Worm (Caenorhabditis elegans) whole organism, L4 larva: ENCODE measurements around the gene F02D8.9.

ENCODE experiments used
- D1046.2 ChIP-seq: fragments of 200-800 bp; sonication (Bioruptor generic); IDR thresholded peaks from 2 replicates; pipeline ENCODE4 v1.3.6; 2022; ENCODE audit warnings: missing genetic modification characterization, missing compliant biosample characterization
- F44E2.7 ChIP-seq: fragments of 200-800 bp; sonication (Bioruptor generic); IDR thresholded peaks from 2 replicates; pipeline ENCODE4 v2.1.2; 2022; ENCODE audit warnings: missing genetic modification characterization, missing compliant biosample characterization
- F49E8.2 ChIP-seq: sonication (generic microtip); optimal IDR thresholded peaks from 2 replicates; lab custom pipeline; 2016; ENCODE audit warnings: missing compliant biosample characterization, mild to moderate bottlenecking, missing genetic modification characterization, borderline replicate concordance
- T26A8.4 ChIP-seq: fragments of 200-800 bp; sonication (Bioruptor generic); IDR thresholded peaks from 2 replicates; pipeline ENCODE4 v1.3.6; 2022; ENCODE audit warnings: missing genetic modification characterization, missing compliant biosample characterization
- Y48G9A.11 ChIP-seq: fragments of 200-800 bp; sonication (Bioruptor generic); IDR thresholded peaks from 2 replicates; pipeline ENCODE4 v1.3.6; 2022; ENCODE audit warnings: missing genetic modification reagents, missing genetic modification characterization, missing compliant biosample characterization
- aha-1 ChIP-seq: fragments of 150-350 bp; peaks from one replicate; lab custom pipeline; 2014; ENCODE audit warnings: missing biosample characterization, missing genetic modification characterization
- ama-1 ChIP-seq: fragments of 150-350 bp; optimal IDR thresholded peaks from 2 replicates; lab custom pipeline; 2014; ENCODE audit warnings: inconsistent platforms, mixed read lengths
- ceh-44 ChIP-seq: fragments of 200-800 bp; sonication (Bioruptor generic); IDR thresholded peaks from 2 replicates; pipeline ENCODE4 v1.3.6; 2022; ENCODE audit warnings: missing genetic modification reagents, missing genetic modification characterization, missing compliant biosample characterization
- daf-16 ChIP-seq, 3 experiments: sonication (generic microtip); optimal IDR thresholded peaks; 2 replicates each; lab custom pipeline; 2016 to 2017; ENCODE audit warnings: missing genetic modification characterization in 3 of 3, missing genetic modification reagents in 3 of 3, mild to moderate bottlenecking in 2 of 3, missing compliant biosample characterization in 2 of 3, missing biosample characterization in 1 of 3, moderate library complexity in 1 of 3
- daf-19 ChIP-seq: fragments of 200-800 bp; sonication (Bioruptor generic); conservative IDR thresholded peaks from 2 replicates; pipeline ENCODE4 v1.3.6; 2022; ENCODE audit warnings: missing genetic modification characterization, missing compliant biosample characterization
- daf-8 ChIP-seq: fragments of 200-800 bp; sonication (Bioruptor generic); IDR thresholded peaks from 2 replicates; pipeline ENCODE4 v1.3.6; 2022; ENCODE audit warnings: missing genetic modification characterization, missing compliant biosample characterization
- dmd-9 ChIP-seq: fragments of 200-800 bp; sonication (Bioruptor generic); IDR thresholded peaks from 2 replicates; pipeline ENCODE4 v1.3.6; 2022; ENCODE audit warnings: missing genetic modification reagents, missing genetic modification characterization, missing compliant biosample characterization
- dpl-1 ChIP-seq: fragments of 150-350 bp; optimal IDR thresholded peaks from 2 replicates; lab custom pipeline; 2014; ENCODE audit warnings: missing biosample characterization, missing genetic modification reagents, missing genetic modification characterization
- duxl-1 ChIP-seq: sonication (generic microtip); optimal IDR thresholded peaks from 2 replicates; lab custom pipeline; 2016; ENCODE audit warnings: mild to moderate bottlenecking, missing genetic modification characterization, moderate library complexity, missing compliant biosample characterization; ENCODE audit not compliant: poor library complexity
- egl-27 ChIP-seq: sonication (generic microtip); optimal IDR thresholded peaks from 3 replicates; lab custom pipeline; 2017; ENCODE audit warnings: missing biosample characterization, missing genetic modification reagents, missing genetic modification characterization
- egl-43 ChIP-seq: fragments of 200-800 bp; sonication (Bioruptor generic); IDR thresholded peaks from 2 replicates; pipeline ENCODE4 v1.3.6; 2022; ENCODE audit warnings: missing genetic modification reagents, missing genetic modification characterization, missing compliant biosample characterization
- fkh-10 ChIP-seq: fragments of 150-350 bp; optimal IDR thresholded peaks from 2 replicates; lab custom pipeline; 2014; ENCODE audit warnings: missing biosample characterization, missing genetic modification reagents, missing genetic modification characterization
- fos-1 ChIP-seq: fragments of 150-350 bp; optimal IDR thresholded peaks from 2 replicates; lab custom pipeline; 2014; ENCODE audit warnings: missing biosample characterization, missing genetic modification characterization
- hif-1 ChIP-seq, 2 experiments: sonication (generic microtip); optimal IDR thresholded peaks; 2 replicates each; lab custom pipeline; 2016 to 2017; ENCODE audit warnings: missing compliant biosample characterization in 2 of 2, missing genetic modification characterization in 2 of 2, missing genetic modification reagents in 2 of 2, missing genotype in 2 of 2, mild to moderate bottlenecking in 1 of 2
- hlh-30 ChIP-seq: sonication (generic microtip); optimal IDR thresholded peaks from 2 replicates; lab custom pipeline; 2017; ENCODE audit warnings: antibody characterized with exemption, mild to moderate bottlenecking, missing genetic modification characterization, missing compliant biosample characterization; ENCODE audit not compliant: insufficient read depth
- hmg-1.1 ChIP-seq: fragments of 200-800 bp; sonication (Bioruptor generic); IDR thresholded peaks from 2 replicates; pipeline ENCODE4 v1.3.6; 2022; ENCODE audit warnings: missing genetic modification reagents, missing genetic modification characterization, missing compliant biosample characterization
- jun-1 ChIP-seq: fragments of 150-350 bp; optimal IDR thresholded peaks from 2 replicates; lab custom pipeline; 2014; ENCODE audit warnings: missing biosample characterization, missing genetic modification reagents, missing genetic modification characterization
- lin-13 ChIP-seq: fragments of 150-350 bp; optimal IDR thresholded peaks from 2 replicates; lab custom pipeline; 2014; ENCODE audit warnings: missing biosample characterization, missing genetic modification reagents, missing genetic modification characterization
- mdt-29 ChIP-seq: fragments of 200-800 bp; sonication (Bioruptor generic); IDR thresholded peaks from 2 replicates; pipeline ENCODE4 v1.3.6; 2022; ENCODE audit warnings: missing genetic modification reagents, missing genetic modification characterization, missing compliant biosample characterization
- mep-1 ChIP-seq: fragments of 150-350 bp; sonication (generic microtip); optimal IDR thresholded peaks from 3 replicates; lab custom pipeline; 2014; ENCODE audit warnings: missing biosample characterization, missing genetic modification characterization
- mes-2 ChIP-seq: sonication (generic microtip); optimal IDR thresholded peaks from 2 replicates; lab custom pipeline; 2016; ENCODE audit warnings: missing genotype, mild to moderate bottlenecking, missing genetic modification characterization, missing compliant biosample characterization; ENCODE audit not compliant: poor library complexity, severe bottlenecking
- mxl-2 ChIP-seq: fragments of 200-800 bp; sonication (Bioruptor generic); conservative IDR thresholded peaks from 2 replicates; pipeline ENCODE4 v1.3.6; 2022; ENCODE audit warnings: missing genetic modification reagents, missing genetic modification characterization, missing compliant biosample characterization
- nhr-102 ChIP-seq: sonication (generic microtip); optimal IDR thresholded peaks from 2 replicates; lab custom pipeline; 2016; ENCODE audit warnings: mild to moderate bottlenecking, missing genetic modification characterization, moderate library complexity, missing compliant biosample characterization
- nhr-25 ChIP-seq: sonication (generic microtip); optimal IDR thresholded peaks from 2 replicates; lab custom pipeline; 2017; ENCODE audit warnings: missing genetic modification characterization, mild to moderate bottlenecking, missing compliant biosample characterization, antibody characterized with exemption, moderate library complexity, borderline replicate concordance; ENCODE audit not compliant: insufficient read depth
- nhr-48 ChIP-seq: sonication (generic microtip); optimal IDR thresholded peaks from 2 replicates; lab custom pipeline; 2016; ENCODE audit warnings: mild to moderate bottlenecking, missing genetic modification characterization, missing compliant biosample characterization
- nhr-76 ChIP-seq: fragments of 150-350 bp; optimal IDR thresholded peaks from 2 replicates; lab custom pipeline; 2014; ENCODE audit warnings: missing biosample characterization, missing genetic modification characterization
- php-3 ChIP-seq: fragments of 200-800 bp; sonication (Bioruptor generic); IDR thresholded peaks from 2 replicates; pipeline ENCODE4 v1.3.6; 2022; ENCODE audit warnings: missing genetic modification reagents, missing genetic modification characterization, missing compliant biosample characterization
- pqm-1 ChIP-seq: sonication (generic microtip); optimal IDR thresholded peaks from 2 replicates; lab custom pipeline; 2017; ENCODE audit warnings: missing biosample characterization, missing genetic modification characterization
- rbr-2 ChIP-seq: sonication (generic microtip); optimal IDR thresholded peaks from 2 replicates; lab custom pipeline; 2016; ENCODE audit warnings: missing genotype, missing genetic modification characterization, missing compliant biosample characterization
- sdz-12 ChIP-seq: fragments of 200-800 bp; sonication (Bioruptor generic); optimal IDR thresholded peaks from 2 replicates; lab custom pipeline; 2018; ENCODE audit warnings: mild to moderate bottlenecking, missing genetic modification characterization, missing compliant biosample characterization
- skn-1 ChIP-seq: fragments of 150-350 bp; optimal IDR thresholded peaks from 2 replicates; lab custom pipeline; 2014; ENCODE audit warnings: missing biosample characterization, missing genetic modification characterization
- spr-3 ChIP-seq: fragments of 200-800 bp; sonication (Bioruptor generic); optimal IDR thresholded peaks from 2 replicates; lab custom pipeline; 2018; ENCODE audit warnings: mild to moderate bottlenecking, missing genetic modification characterization, missing compliant biosample characterization
- tra-1 ChIP-seq: fragments of 200-800 bp; sonication (Bioruptor generic); IDR thresholded peaks from 2 replicates; pipeline ENCODE4 v1.3.6; 2022; ENCODE audit warnings: missing genetic modification reagents, missing genetic modification characterization, missing compliant biosample characterization
- unc-130 ChIP-seq: sonication (generic microtip); optimal IDR thresholded peaks from 2 replicates; lab custom pipeline; 2016; ENCODE audit warnings: missing genetic modification reagents, missing genetic modification characterization, missing compliant biosample characterization
- unc-62 ChIP-seq, 3 experiments: fragments of 150-350 bp in 1 of 3; sonication (generic microtip); optimal IDR thresholded peaks in 2 of 3; peaks in 1 of 3; 1 replicate in 1 of 3; 2 replicates in 2 of 3; lab custom pipeline; 2014 to 2017; ENCODE audit warnings: missing biosample characterization in 3 of 3, missing genetic modification characterization in 3 of 3, missing genetic modification reagents in 3 of 3, missing genotype in 1 of 3
- vab-7 ChIP-seq: fragments of 200-800 bp; sonication (Bioruptor generic); IDR thresholded peaks from 2 replicates; pipeline ENCODE4 v1.3.6; 2022; ENCODE audit warnings: missing genetic modification reagents, missing genetic modification characterization, missing compliant biosample characterization
- zag-1 ChIP-seq: fragments of 150-350 bp; optimal IDR thresholded peaks from 2 replicates; lab custom pipeline; 2014; ENCODE audit warnings: missing biosample characterization, missing genetic modification characterization
- zfp-2 ChIP-seq: sonication (generic microtip); optimal IDR thresholded peaks from 2 replicates; lab custom pipeline; 2016; ENCODE audit warnings: mild to moderate bottlenecking, missing genetic modification characterization, missing compliant biosample characterization
- zip-11 ChIP-seq: fragments of 200-800 bp; sonication (Bioruptor generic); IDR thresholded peaks from 2 replicates; pipeline ENCODE4 v1.3.6; 2022; ENCODE audit warnings: missing genetic modification characterization, missing compliant biosample characterization
- zip-2 ChIP-seq: fragments of 150-350 bp; optimal IDR thresholded peaks from 2 replicates; lab custom pipeline; 2014; ENCODE audit warnings: missing biosample characterization, missing genetic modification characterization
- ztf-7 ChIP-seq: fragments of 150-350 bp; optimal IDR thresholded peaks from 2 replicates; lab custom pipeline; 2014; ENCODE audit warnings: missing biosample characterization, missing genetic modification characterization

Gene F02D8.9

DNA sequence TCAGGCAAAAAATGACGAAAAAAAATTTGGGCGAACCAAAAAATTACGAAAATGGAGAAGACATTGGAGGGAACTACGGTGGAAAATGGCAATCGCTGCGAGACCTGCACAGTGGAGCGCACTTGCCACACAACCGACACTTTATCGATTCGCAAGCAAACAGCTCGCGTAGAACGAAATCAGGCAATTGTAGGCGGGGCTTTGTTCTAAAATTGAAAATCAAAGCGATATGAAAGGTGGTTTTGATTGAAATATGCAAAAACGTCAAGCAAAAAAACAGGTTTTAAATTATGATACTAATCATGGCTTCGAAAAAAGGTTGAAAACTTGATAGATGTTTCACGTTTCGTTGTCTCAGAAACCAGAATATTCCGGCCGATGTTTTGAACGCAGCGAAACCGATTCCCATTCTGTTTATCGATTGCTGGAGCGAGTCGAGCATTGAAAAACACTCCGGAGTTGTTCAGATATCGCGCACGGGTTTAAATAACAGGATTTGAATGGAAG is 46.7 kb upstream of the F02D8.9 start, which contains the start of the genes fib-1 and mut-15 (continued):
- TF ChIP-seq duxl-1 (tag; lab: Kevin White, UChicago) (peak; percentile 62), mes-2 (tag; lab: Kevin White, UChicago) (peak; percentile 96), dmd-9 (GFP tag; lab: Robert Waterston, UW) (peak; percentile 78; the same call in 1 of the 2 replicates), hif-1 (tag; optimal IDR thresholded peaks at IDR 0.05; lab: Kevin White, UChicago) (peak in 1 of 2 experiments; percentile 91), mep-1 (tag; lab: Kevin White, UChicago) (peak; percentile 96), hmg-1.1 (GFP tag; lab: Robert Waterston, UW) (peak; percentile 86), zag-1 (tag; lab: Kevin White, UChicago) (no peak), fos-1 (tag; lab: Kevin White, UChicago) (no peak), jun-1 (tag; lab: Kevin White, UChicago) (peak; percentile 77), F44E2.7 (GFP tag; lab: Robert Waterston, UW) (no peak), daf-8 (no peak), ama-1 (lab: Kevin White, UChicago) (no peak), skn-1 (tag; lab: Kevin White, UChicago) (no peak), nhr-48 (tag; lab: Kevin White, UChicago) (peak; percentile 44), egl-43 (GFP tag; lab: Robert Waterston, UW) (0 out of 2 replicates have a peak, but pooled peaks have one; percentile 45), zip-2 (tag; lab: Kevin White, UChicago) (no peak), hlh-30 (tag; lab: Kevin White, UChicago) (peak; percentile 77), D1046.2 (GFP tag; lab: Robert Waterston, UW) (no peak), mdt-29 (GFP tag; lab: Robert Waterston, UW) (0 out of 2 replicates have a peak, but pooled peaks have one; percentile 33), vab-7 (peak; percentile 60; the same call in 1 of the 2 replicates), nhr-102 (tag; lab: Kevin White, UChicago) (peak; percentile 80), nhr-25 (tag; lab: Kevin White, UChicago) (peak; percentile 73), T26A8.4 (GFP tag; lab: Robert Waterston, UW) (peak; percentile 71; the same call in 1 of the 2 replicates), daf-19 (GFP tag; lab: Robert Waterston, UW) (peak; percentile 58; the same call in 1 of the 2 replicates), dpl-1 (GFP tag; lab: Kevin White, UChicago) (peak; percentile 81), zfp-2 (peak; percentile 69), egl-27 (peak; percentile 54), sdz-12 (GFP tag; lab: Kevin White, UChicago) (no peak), Y48G9A.11 (GFP tag; lab: Robert Waterston, UW) (peak; percentile 87), lin-13 (peak; percentile 86), zip-11 (no peak), spr-3 (GFP tag; lab: Kevin White, UChicago) (peak; percentile 8), unc-62 (GFP tag; optimal IDR thresholded peaks at IDR 0.05 in 1 of 2; lab: Kevin White, UChicago) (peak in 1 of 2 experiments; percentile 99), unc-62 (tag; optimal IDR thresholded peaks at IDR 0.05; lab: Kevin White, UChicago) (no peak), rbr-2 (peak; percentile 92), pqm-1 (no peak), tra-1 (GFP tag; lab: Robert Waterston, UW) (peak; percentile 67), unc-130 (peak; percentile 94), mxl-2 (GFP tag; lab: Robert Waterston, UW) (no peak), F49E8.2 (tag; lab: Kevin White, UChicago) (peak; percentile 48), nhr-76 (tag; lab: Kevin White, UChicago) (no peak), daf-16 (GFP tag; optimal IDR thresholded peaks at IDR 0.05; lab: Kevin White, UChicago) (peak in 1 of 2 experiments; percentile 42), daf-16 (tag; optimal IDR thresholded peaks at IDR 0.05; lab: Kevin White, UChicago) (peak; percentile 54), ztf-7 (tag; lab: Kevin White, UChicago) (no peak), aha-1 (tag; lab: Kevin White, UChicago) (peak; percentile 24), php-3 (GFP tag; lab: Robert Waterston, UW) (0 out of 2 replicates have a peak, but pooled peaks have one; percentile 19), fkh-10 (GFP tag; lab: Kevin White, UChicago) (peak; percentile 86), ceh-44 (GFP tag; lab: Robert Waterston, UW) (peak; percentile 75)
